Fruit fly (Drosophila melanogaster) Kc167 (cell line): ENCODE measurements around the gene CG4793.

Experiments
- Sin3A ChIP-seq: fragments of >200 bp; optimal IDR thresholded peaks from 2 replicates; lab custom pipeline; 2018; ENCODE audit warnings: missing external identifiers
- h ChIP-seq: fragments of >200 bp; optimal IDR thresholded peaks from 3 replicates; lab custom pipeline; 2018; ENCODE audit warnings: missing external identifiers
- insv ChIP-seq: fragments of >200 bp; optimal IDR thresholded peaks from 3 replicates; lab custom pipeline; 2018; ENCODE audit warnings: missing external identifiers
- psq ChIP-seq: fragments of >200 bp; optimal IDR thresholded peaks from 2 replicates; lab custom pipeline; 2017; ENCODE audit warnings: missing external identifiers
- ttk ChIP-seq: sonication (Bioruptor generic); optimal IDR thresholded peaks from 2 replicates; lab custom pipeline; 2017; ENCODE audit warnings: missing external identifiers

- TF ChIP-seq psq (lab: Kevin White, UChicago) (no peak), insv (lab: Kevin White, UChicago) (no peak), ttk (lab: Kevin White, UChicago) (no peak), h (lab: Kevin White, UChicago) (no peak), Sin3A (lab: Kevin White, UChicago) (no peak)
Measured at dm6 chr2L:15910937-15911590, 12.1 kb upstream of the CG4793 start.
